Worm (Caenorhabditis elegans) whole organism, young adult: ENCODE data around the gene F56F10.1.

ENCODE experiments used
- F52B5.7 ChIP-seq: sonication (generic microtip); optimal IDR thresholded peaks from 2 replicates; lab custom pipeline; 2016; ENCODE audit warnings: mild to moderate bottlenecking, missing genetic modification characterization, missing compliant biosample characterization
- ZK185.1 ChIP-seq: sonication (generic microtip); optimal IDR thresholded peaks from 2 replicates; lab custom pipeline; 2016; ENCODE audit warnings: mild to moderate bottlenecking, missing genetic modification characterization, missing compliant biosample characterization; ENCODE audit not compliant: poor library complexity, severe bottlenecking
- ama-1 ChIP-seq, 3 experiments: fragments of 150-350 bp in 1 of 3; sonication (generic microtip) in 2 of 3; optimal IDR thresholded peaks; 2 replicates each; lab custom pipeline; 2014 to 2018; ENCODE audit warnings: missing biosample characterization in 2 of 3, missing genetic modification characterization in 2 of 3, missing genetic modification reagents in 2 of 3
- egrh-3 ChIP-seq: fragments of 200-800 bp; sonication (Bioruptor generic); IDR thresholded peaks from 2 replicates; pipeline ENCODE4 v1.3.6; 2022; ENCODE audit warnings: missing genetic modification reagents, missing genetic modification characterization, missing compliant biosample characterization
- him-1 ChIP-seq: sonication (generic microtip); optimal IDR thresholded peaks from 2 replicates; lab custom pipeline; 2016; ENCODE audit warnings: missing genotype, missing genetic modification reagents, missing genetic modification characterization, missing compliant biosample characterization
- lag-1 ChIP-seq: fragments of 200-800 bp; sonication (Bioruptor generic); IDR thresholded peaks from 2 replicates; pipeline ENCODE4 v1.3.6; 2022; ENCODE audit warnings: missing genetic modification reagents, missing genetic modification characterization, missing compliant biosample characterization
- nhr-120 ChIP-seq: fragments of 200-800 bp; sonication (Bioruptor generic); IDR thresholded peaks from 2 replicates; pipeline ENCODE4 v1.3.6; 2022; ENCODE audit warnings: missing genetic modification characterization, missing compliant biosample characterization
- sea-2 ChIP-seq: fragments of 200-800 bp; sonication (Bioruptor generic); IDR thresholded peaks from 2 replicates; pipeline ENCODE4 v1.3.6; 2022; ENCODE audit warnings: missing genetic modification characterization, missing compliant biosample characterization
- unc-130 ChIP-seq: sonication (generic microtip); optimal IDR thresholded peaks from 2 replicates; lab custom pipeline; 2016; ENCODE audit warnings: missing genetic modification reagents, missing genetic modification characterization, missing compliant biosample characterization
- ztf-6 ChIP-seq: fragments of 200-800 bp; sonication (Bioruptor generic); IDR thresholded peaks from 2 replicates; pipeline ENCODE4 v1.3.6; 2022; ENCODE audit warnings: missing genetic modification reagents, missing genetic modification characterization, missing compliant biosample characterization

- TF ChIP-seq nhr-120: no peak
- no peak for TF ChIP-seq egrh-3 (GFP tag; lab: Robert Waterston, UW)
- no peak for TF ChIP-seq sea-2 (GFP tag; lab: Robert Waterston, UW)
- no peak for TF ChIP-seq ztf-6
- no peak for TF ChIP-seq ZK185.1 (tag; lab: Kevin White, UChicago)
- TF ChIP-seq F52B5.7: no peak
- TF ChIP-seq lag-1 (GFP tag; lab: Robert Waterston, UW): no peak
- no peak for TF ChIP-seq him-1 (tag; lab: Kevin White, UChicago)
- no peak for TF ChIP-seq unc-130 (GFP tag; lab: Kevin White, UChicago)
- no peak for TF ChIP-seq ama-1 (optimal IDR thresholded peaks at IDR 0.05; lab: Kevin White, UChicago)
- TF ChIP-seq ama-1 (GFP tag; optimal IDR thresholded peaks at IDR 0.05; lab: Kevin White, UChicago): no peak
Observed at ce11 chrX:915510-915909, 43.1 kb downstream of the F56F10.1 start, which contains the start of gene sel-12.
